Fruit fly (Drosophila melanogaster): ENCODE results near the gene RhoL.

Gene RhoL

dm6 chr3R:9551013-9551658, 48.8 kb upstream of the RhoL start (continued):
- TF ChIP-seq CG6765 (GFP tag; optimal IDR thresholded peaks at IDR 0.05) (peak; percentile 82), fd96Cb (tag; optimal IDR thresholded peaks at IDR 0.05) (no peak), CG1792 (GFP tag; optimal IDR thresholded peaks at IDR 0.05) (peak; percentile 5), CoRest (tag; optimal IDR thresholded peaks at IDR 0.05) (no peak), CG4328 (GFP tag; optimal IDR thresholded peaks at IDR 0.05) (peak; percentile 56), gt (GFP tag; IDR thresholded peaks at IDR 0.05) (no peak), ap (GFP tag; IDR thresholded peaks at IDR 0.05) (no peak), gcm (GFP tag; optimal IDR thresholded peaks at IDR 0.05) (peak; percentile 68), Neu2 (GFP tag; optimal IDR thresholded peaks at IDR 0.05; ENCODE audit: borderline replicate concordance) (no peak), ind (GFP tag; optimal IDR thresholded peaks at IDR 0.05) (no peak), CG14014 (GFP tag; IDR thresholded peaks at IDR 0.05) (no peak), hth (optimal IDR thresholded peaks at IDR 0.05) (no peak), Dbx (GFP tag; IDR thresholded peaks at IDR 0.05) (no peak), CG18764 (GFP tag; optimal IDR thresholded peaks at IDR 0.05) (no peak), Mes4 (GFP tag; optimal IDR thresholded peaks at IDR 0.05) (no peak), CG15073 (GFP tag; optimal IDR thresholded peaks at IDR 0.05) (no peak), CG31441 (GFP tag; IDR thresholded peaks at IDR 0.05) (no peak), CG6813 (GFP tag; optimal IDR thresholded peaks at IDR 0.05) (peak; percentile 85), CG11247 (GFP tag; IDR thresholded peaks at IDR 0.05) (no peak), ro (GFP tag; IDR thresholded peaks at IDR 0.05) (no peak), tgo (GFP tag; IDR thresholded peaks at IDR 0.05) (no peak), ci (GFP tag; IDR thresholded peaks at IDR 0.05) (no peak), CG4707 (GFP tag; optimal IDR thresholded peaks at IDR 0.05) (peak; percentile 24), CG8290 (GFP tag; optimal IDR thresholded peaks at IDR 0.05) (no peak), CG8290 (tag; optimal IDR thresholded peaks at IDR 0.05) (peak; percentile 46 to 73), CG2678 (tag; optimal IDR thresholded peaks at IDR 0.05) (peak; percentile 58), Bdp1 (GFP tag; optimal IDR thresholded peaks at IDR 0.05) (peak; percentile 27), CG33213 (GFP tag; optimal IDR thresholded peaks at IDR 0.05) (peak; percentile 23), repo (GFP tag; optimal IDR thresholded peaks at IDR 0.05) (peak; percentile 9), Nf-YB (GFP tag; optimal IDR thresholded peaks at IDR 0.05) (no peak), CG4360 (GFP tag; IDR thresholded peaks at IDR 0.05) (no peak), Hr78 (GFP tag; optimal IDR thresholded peaks at IDR 0.05) (peak in 1 of 2 experiments; percentile 99), Sry-β (GFP tag; optimal IDR thresholded peaks at IDR 0.05) (peak; percentile 22), chn (GFP tag; optimal IDR thresholded peaks at IDR 0.05) (peak; percentile 76), CG10959 (GFP tag; IDR thresholded peaks at IDR 0.05) (no peak), Awh (GFP tag; IDR thresholded peaks at IDR 0.05) (no peak), CG11695 (GFP tag; IDR thresholded peaks at IDR 0.05) (no peak), zen2 (GFP tag; IDR thresholded peaks at IDR 0.05; ENCODE audit: partially characterized antibody) (no peak), ato (GFP tag; IDR thresholded peaks at IDR 0.05; ENCODE audit: partially characterized antibody) (no peak), fd102C (GFP tag; optimal IDR thresholded peaks at IDR 0.05) (no peak), ken (GFP tag; IDR thresholded peaks at IDR 0.05) (no peak), E2f2 (GFP tag; IDR thresholded peaks at IDR 0.05) (no peak), ttk (GFP tag; IDR thresholded peaks at IDR 0.05) (no peak), HmgZ (tag; optimal IDR thresholded peaks at IDR 0.05) (peak; percentile 79), Hmx (GFP tag; optimal IDR thresholded peaks at IDR 0.05) (no peak), tll (GFP tag; optimal IDR thresholded peaks at IDR 0.05) (no peak), CG6683 (GFP tag; optimal IDR thresholded peaks at IDR 0.05) (no peak), CG32532 (GFP tag; IDR thresholded peaks at IDR 0.05) (no peak), Xrp1 (GFP tag; IDR thresholded peaks at IDR 0.05) (no peak), CrebB (tag; optimal IDR thresholded peaks at IDR 0.05) (peak; percentile 68), onecut (GFP tag; IDR thresholded peaks at IDR 0.05) (peak; percentile 98)
